Worm (Caenorhabditis elegans) whole organism, mixed stage, embryonic: ENCODE results near the gene W05B2.2.

ENCODE experiments used
- ceh-39 ChIP-seq: fragments of 150-350 bp; optimal IDR thresholded peaks from 2 replicates; lab custom pipeline; 2014; ENCODE audit warnings: missing biosample characterization, missing genetic modification characterization
- drap-1 ChIP-seq: fragments of 200-800 bp; sonication (Bioruptor generic); optimal IDR thresholded peaks from 3 replicates; lab custom pipeline; 2018; ENCODE audit warnings: mild to moderate bottlenecking, missing genetic modification characterization, missing compliant biosample characterization
- elt-1 ChIP-seq: sonication (generic microtip); optimal IDR thresholded peaks from 2 replicates; lab custom pipeline; 2017; ENCODE audit warnings: missing genetic modification characterization, mild to moderate bottlenecking, missing compliant biosample characterization, antibody characterized with exemption, moderate library complexity, borderline replicate concordance; ENCODE audit not compliant: insufficient read depth
- ham-2 ChIP-seq: fragments of 200-800 bp; sonication (Bioruptor generic); optimal IDR thresholded peaks from 2 replicates; lab custom pipeline; 2018; ENCODE audit warnings: mild to moderate bottlenecking, missing genetic modification characterization, missing compliant biosample characterization
- lsy-2 ChIP-seq: fragments of 150-350 bp; optimal IDR thresholded peaks from 2 replicates; lab custom pipeline; 2014; ENCODE audit warnings: missing biosample characterization, missing genetic modification characterization
- mls-2 ChIP-seq: sonication (generic microtip); optimal IDR thresholded peaks from 2 replicates; lab custom pipeline; 2016; ENCODE audit warnings: mild to moderate bottlenecking, missing genetic modification characterization, moderate library complexity, missing compliant biosample characterization
- nhr-12 ChIP-seq: fragments of 150-350 bp; optimal IDR thresholded peaks from 2 replicates; lab custom pipeline; 2014; ENCODE audit warnings: missing biosample characterization, missing genetic modification characterization
- pha-4 ChIP-seq: fragments of 150-350 bp; optimal IDR thresholded peaks from 2 replicates; lab custom pipeline; 2018; ENCODE audit warnings: missing biosample characterization, missing genetic modification reagents, missing genetic modification characterization
- snpc-4 ChIP-seq: fragments of 150-350 bp; optimal IDR thresholded peaks from 2 replicates; lab custom pipeline; 2014; ENCODE audit warnings: missing biosample characterization, missing genetic modification characterization
- sptf-1 ChIP-seq: sonication (generic microtip); optimal IDR thresholded peaks from 2 replicates; lab custom pipeline; 2017; ENCODE audit warnings: mild to moderate bottlenecking, missing genetic modification characterization, moderate library complexity, missing compliant biosample characterization
- ztf-11 ChIP-seq: fragments of 150-350 bp; optimal IDR thresholded peaks from 2 replicates; lab custom pipeline; 2014; ENCODE audit warnings: missing biosample characterization, missing genetic modification characterization

DNA sequence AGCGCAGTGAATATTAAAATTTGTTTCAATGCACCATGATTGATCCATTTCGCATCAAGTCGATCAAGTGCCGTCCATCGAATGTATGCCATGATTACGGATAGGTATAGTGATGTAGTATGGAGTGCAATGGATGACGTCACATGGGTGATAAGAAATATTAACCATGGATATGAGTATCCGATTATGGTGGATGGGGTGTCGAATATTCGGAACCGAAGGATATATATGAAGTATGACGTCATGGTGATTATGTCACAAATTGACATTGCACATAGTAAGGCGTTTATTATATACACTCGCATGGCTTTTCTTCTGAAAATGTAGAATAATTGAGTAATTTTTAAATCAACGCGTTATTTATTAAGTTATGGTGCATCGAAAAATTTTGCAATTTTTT, 27.2 kb upstream of the W05B2.2 start:
- TF ChIP-seq sptf-1 (tag; lab: Kevin White, UChicago) (no peak), mls-2 (tag; lab: Kevin White, UChicago) (no peak), snpc-4 (tag; lab: Kevin White, UChicago) (no peak), ham-2 (GFP tag; lab: Kevin White, UChicago) (no peak), ztf-11 (no peak), elt-1 (tag; lab: Kevin White, UChicago) (no peak), pha-4 (no peak), lsy-2 (no peak), nhr-12 (tag; lab: Kevin White, UChicago) (no peak), drap-1 (GFP tag; lab: Kevin White, UChicago) (no peak), ceh-39 (tag; lab: Kevin White, UChicago) (no peak)
